Worm (Caenorhabditis elegans) whole organism, L3 larva: ENCODE measurements around the gene F35C11.6.

Experiments
- R02D3.7 ChIP-seq: fragments of 150-350 bp; optimal IDR thresholded peaks from 2 replicates; lab custom pipeline; 2014; ENCODE audit warnings: missing biosample characterization, missing genetic modification characterization
- ZK546.5 ChIP-seq: sonication (generic microtip); optimal IDR thresholded peaks from 2 replicates; lab custom pipeline; 2017; ENCODE audit warnings: missing biosample characterization, missing genetic modification characterization
- aly-2 ChIP-seq: fragments of 150-350 bp; optimal IDR thresholded peaks from 2 replicates; lab custom pipeline; 2014; ENCODE audit warnings: missing biosample characterization, missing genetic modification characterization
- ama-1 ChIP-seq: fragments of 150-350 bp; optimal IDR thresholded peaks from 2 replicates; lab custom pipeline; 2018
- ceh-16 ChIP-seq: sonication (generic microtip); optimal IDR thresholded peaks from 2 replicates; lab custom pipeline; 2017; ENCODE audit warnings: missing biosample characterization, missing genetic modification characterization
- ceh-82 ChIP-seq: fragments of 150-350 bp; optimal IDR thresholded peaks from 2 replicates; lab custom pipeline; 2014; ENCODE audit warnings: missing biosample characterization, missing genetic modification characterization
- ceh-9 ChIP-seq: sonication (generic microtip); optimal IDR thresholded peaks from 2 replicates; lab custom pipeline; 2018; ENCODE audit warnings: missing biosample characterization, missing genetic modification characterization
- daf-12 ChIP-seq: fragments of 150-350 bp; optimal IDR thresholded peaks from 2 replicates; lab custom pipeline; 2014; ENCODE audit warnings: missing biosample characterization, missing genetic modification reagents, missing genetic modification characterization
- egl-27 ChIP-seq: sonication (generic microtip); optimal IDR thresholded peaks from 4 replicates; lab custom pipeline; 2017; ENCODE audit warnings: missing biosample characterization, missing genetic modification reagents, missing genetic modification characterization
- egl-5 ChIP-seq: fragments of 150-350 bp; optimal IDR thresholded peaks from 2 replicates; lab custom pipeline; 2017; ENCODE audit warnings: missing biosample characterization, missing genetic modification reagents, missing genetic modification characterization, inconsistent platforms
- elt-1 ChIP-seq: fragments of 150-350 bp; optimal IDR thresholded peaks from 2 replicates; lab custom pipeline; 2014; ENCODE audit warnings: missing biosample characterization, missing genetic modification characterization
- elt-2 ChIP-seq: sonication (generic microtip); optimal IDR thresholded peaks from 2 replicates; lab custom pipeline; 2016; ENCODE audit warnings: missing genetic modification reagents, mild to moderate bottlenecking, missing genetic modification characterization, missing compliant biosample characterization
- elt-3 ChIP-seq, 3 experiments: fragments of 150-350 bp in 1 of 3; sonication (generic microtip) in 2 of 3; optimal IDR thresholded peaks; 2 replicates in 2 of 3; 4 replicates in 1 of 3; lab custom pipeline; 2014 to 2017; ENCODE audit warnings: missing biosample characterization in 3 of 3, missing genetic modification characterization in 3 of 3
- eor-1 ChIP-seq, 2 experiments: fragments of 150-350 bp; optimal IDR thresholded peaks; 2 replicates each; lab custom pipeline; 2014 to 2018; ENCODE audit warnings: missing biosample characterization in 2 of 2, missing genetic modification characterization in 2 of 2
- fkh-10 ChIP-seq: sonication (generic microtip); optimal IDR thresholded peaks from 2 replicates; lab custom pipeline; 2017; ENCODE audit warnings: missing biosample characterization, missing genetic modification reagents, missing genetic modification characterization
- fkh-2 ChIP-seq: fragments of 150-350 bp; optimal IDR thresholded peaks from 2 replicates; lab custom pipeline; 2014; ENCODE audit warnings: missing biosample characterization, missing genetic modification reagents, missing genetic modification characterization
- fos-1 ChIP-seq: fragments of 150-350 bp; optimal IDR thresholded peaks from 2 replicates; lab custom pipeline; 2014; ENCODE audit warnings: missing biosample characterization, missing genetic modification characterization
- hmg-11 ChIP-seq: sonication (generic microtip); optimal IDR thresholded peaks from 2 replicates; lab custom pipeline; 2016; ENCODE audit warnings: missing genetic modification characterization, missing compliant biosample characterization
- jun-1 ChIP-seq: fragments of 150-350 bp; optimal IDR thresholded peaks from 2 replicates; lab custom pipeline; 2014; ENCODE audit warnings: missing biosample characterization, missing genetic modification reagents, missing genetic modification characterization
- lin-15B ChIP-seq: fragments of 150-350 bp; optimal IDR thresholded peaks from 2 replicates; lab custom pipeline; 2014; ENCODE audit warnings: missing biosample characterization, missing genetic modification characterization
- lin-39 ChIP-seq: fragments of 150-350 bp; optimal IDR thresholded peaks from 2 replicates; lab custom pipeline; 2018; ENCODE audit warnings: missing biosample characterization, missing genetic modification reagents, missing genetic modification characterization
- lsy-12 ChIP-seq: sonication (generic microtip); optimal IDR thresholded peaks from 2 replicates; lab custom pipeline; 2016; ENCODE audit warnings: mild to moderate bottlenecking, missing genetic modification characterization, missing compliant biosample characterization
- mdl-1 ChIP-seq: fragments of 150-350 bp; optimal IDR thresholded peaks from 2 replicates; lab custom pipeline; 2014; ENCODE audit warnings: missing biosample characterization, missing genetic modification characterization
- nfya-1 ChIP-seq: sonication (generic microtip); optimal IDR thresholded peaks from 2 replicates; lab custom pipeline; 2017; ENCODE audit warnings: missing genetic modification characterization, mild to moderate bottlenecking, missing compliant biosample characterization, antibody characterized with exemption, moderate library complexity; ENCODE audit not compliant: insufficient read depth
- nhr-11 ChIP-seq: fragments of 150-350 bp; optimal IDR thresholded peaks from 2 replicates; lab custom pipeline; 2014; ENCODE audit warnings: missing biosample characterization, missing genetic modification characterization
- nhr-12 ChIP-seq: fragments of 150-350 bp; optimal IDR thresholded peaks from 2 replicates; lab custom pipeline; 2014; ENCODE audit warnings: missing biosample characterization, missing genetic modification characterization
- nhr-23 ChIP-seq: fragments of 150-350 bp; optimal IDR thresholded peaks from 2 replicates; lab custom pipeline; 2014; ENCODE audit warnings: missing biosample characterization, missing genetic modification reagents, missing genetic modification characterization
- nhr-237 ChIP-seq: fragments of 150-350 bp; optimal IDR thresholded peaks from 2 replicates; lab custom pipeline; 2014; ENCODE audit warnings: missing biosample characterization, missing genetic modification characterization
- nhr-25 ChIP-seq: sonication (generic microtip); optimal IDR thresholded peaks from 2 replicates; lab custom pipeline; 2017; ENCODE audit warnings: missing biosample characterization, missing genetic modification characterization
- nhr-28 ChIP-seq: fragments of 150-350 bp; optimal IDR thresholded peaks from 2 replicates; lab custom pipeline; 2014; ENCODE audit warnings: missing biosample characterization, missing genetic modification characterization
- nhr-43 ChIP-seq: sonication (generic microtip); optimal IDR thresholded peaks from 2 replicates; lab custom pipeline; 2016; ENCODE audit warnings: mild to moderate bottlenecking, missing genetic modification characterization, missing compliant biosample characterization; ENCODE audit not compliant: poor library complexity, severe bottlenecking
- nhr-67 ChIP-seq: fragments of 150-350 bp; optimal IDR thresholded peaks from 2 replicates; lab custom pipeline; 2014; ENCODE audit warnings: missing biosample characterization, missing genetic modification characterization
- nhr-77 ChIP-seq: fragments of 150-350 bp; optimal IDR thresholded peaks from 2 replicates; lab custom pipeline; 2014; ENCODE audit warnings: missing biosample characterization, missing genetic modification characterization
- pha-4 ChIP-seq: fragments of 150-350 bp; optimal IDR thresholded peaks from 2 replicates; lab custom pipeline; 2014; ENCODE audit warnings: missing biosample characterization, missing genetic modification reagents, missing genetic modification characterization
- pqm-1 ChIP-seq: fragments of 150-350 bp; optimal IDR thresholded peaks from 2 replicates; lab custom pipeline; 2017; ENCODE audit warnings: missing biosample characterization, missing genetic modification characterization, inconsistent platforms
- sea-2 ChIP-seq: fragments of 150-350 bp; sonication (generic microtip); optimal IDR thresholded peaks from 4 replicates; lab custom pipeline; 2014; ENCODE audit warnings: missing biosample characterization, missing genetic modification reagents, missing genetic modification characterization
- skn-1 ChIP-seq: fragments of 150-350 bp; optimal IDR thresholded peaks from 2 replicates; lab custom pipeline; 2014; ENCODE audit warnings: missing biosample characterization, missing genetic modification characterization
- snpc-4 ChIP-seq: fragments of 150-350 bp; optimal IDR thresholded peaks from 2 replicates; lab custom pipeline; 2014; ENCODE audit warnings: missing biosample characterization, missing genetic modification characterization
- tbx-2 ChIP-seq: sonication (generic microtip); optimal IDR thresholded peaks from 2 replicates; lab custom pipeline; 2016; ENCODE audit warnings: mild to moderate bottlenecking, missing genetic modification characterization, missing compliant biosample characterization
- zag-1 ChIP-seq: fragments of 150-350 bp; optimal IDR thresholded peaks from 2 replicates; lab custom pipeline; 2014; ENCODE audit warnings: missing biosample characterization, missing genetic modification characterization
- ztf-11 ChIP-seq: fragments of 150-350 bp; optimal IDR thresholded peaks from 2 replicates; lab custom pipeline; 2014; ENCODE audit warnings: missing biosample characterization, missing genetic modification characterization
- ztf-4 ChIP-seq: fragments of 150-350 bp; optimal IDR thresholded peaks from 2 replicates; lab custom pipeline; 2014; ENCODE audit warnings: missing biosample characterization, missing genetic modification characterization

The F35C11.6 gene

ce11 chrII:8259038-8259437, at the start of gene F35C11.6:
Gene F35C11.6, minus strand, starts transcription at chrII:8259138.
- TF ChIP-seq lin-15B (tag; lab: Kevin White, UChicago) (no peak), ZK546.5 (no peak), fkh-10 (no peak), tbx-2 (tag; lab: Kevin White, UChicago) (no peak), fkh-2 (tag; lab: Kevin White, UChicago) (no peak), nhr-23 (tag; lab: Kevin White, UChicago) (no peak), nhr-28 (tag; lab: Kevin White, UChicago) (no peak), pqm-1 (tag; lab: Kevin White, UChicago) (no peak), ceh-9 (tag; lab: Kevin White, UChicago) (no peak), nhr-43 (no peak), elt-1 (no peak), ama-1 (lab: Kevin White, UChicago) (no peak), nhr-77 (tag; lab: Kevin White, UChicago) (no peak), lin-39 (tag; lab: Kevin White, UChicago) (no peak), eor-1 (tag; optimal IDR thresholded peaks at IDR 0.05; lab: Kevin White, UChicago) (no peak), skn-1 (tag; lab: Kevin White, UChicago) (no peak), zag-1 (no peak), daf-12 (tag; lab: Kevin White, UChicago) (no peak), ztf-4 (no peak), nhr-12 (tag; lab: Kevin White, UChicago) (no peak)

- TF ChIP-seq egl-5 (tag; lab: Kevin White, UChicago) (no peak), nhr-67 (tag; lab: Kevin White, UChicago) (no peak), fos-1 (no peak), lin-15B (tag; lab: Kevin White, UChicago) (no peak), ztf-4 (no peak), nhr-11 (no peak), ZK546.5 (no peak), jun-1 (tag; lab: Kevin White, UChicago) (no peak), sea-2 (no peak), ztf-11 (tag; lab: Kevin White, UChicago) (no peak), elt-1 (no peak), skn-1 (tag; lab: Kevin White, UChicago) (no peak), nhr-28 (tag; lab: Kevin White, UChicago) (no peak), ceh-9 (tag; lab: Kevin White, UChicago) (no peak), R02D3.7 (tag; lab: Kevin White, UChicago) (no peak), aly-2 (tag; lab: Kevin White, UChicago) (no peak), pqm-1 (tag; lab: Kevin White, UChicago) (no peak), lin-39 (tag; lab: Kevin White, UChicago) (no peak)
Measured at ce11 chrII:8308314-8308713, 49.4 kb upstream of the F35C11.6 start.

DNA sequence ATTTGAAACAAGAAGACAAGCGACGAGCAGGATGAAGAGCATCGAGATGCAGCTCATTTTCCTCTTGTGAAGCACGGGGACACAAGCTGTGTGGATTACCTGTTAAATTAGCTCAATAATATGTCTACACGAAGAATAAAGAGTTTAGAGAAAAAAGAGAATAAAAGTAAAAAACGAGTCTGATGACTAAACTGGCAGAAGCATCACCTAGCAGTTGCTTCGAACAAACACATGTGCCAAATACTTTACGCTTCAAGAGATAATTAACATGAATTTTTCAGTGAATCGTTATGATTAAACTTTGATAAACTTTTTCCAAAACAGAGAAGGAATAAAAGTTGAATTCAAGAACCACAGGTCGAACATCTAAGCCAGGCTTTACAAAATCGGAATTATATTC, 36.4 kb upstream of the F35C11.6 start, which contains the start of gene nlp-55:
Gene nlp-55 (minus strand): TSS at position 101 of the 400 bp plus-strand sequence.
- TF ChIP-seq ceh-9 (tag; lab: Kevin White, UChicago) (no peak), aly-2 (tag; lab: Kevin White, UChicago) (no peak), fos-1 (no peak), elt-2 (tag; lab: Kevin White, UChicago) (no peak), nhr-237 (no peak), nhr-25 (tag; lab: Kevin White, UChicago) (no peak), egl-5 (tag; lab: Kevin White, UChicago) (no peak), nfya-1 (tag; lab: Kevin White, UChicago) (no peak), mdl-1 (tag; lab: Kevin White, UChicago) (no peak), tbx-2 (tag; lab: Kevin White, UChicago) (no peak)
- TF ChIP-seq, all 47 proteins: peak for 0

ce11 chrII:8283158-8283717, 24.3 kb upstream of the F35C11.6 start, which contains the start of the genes nst-1 and cct-4:
Gene nst-1, minus strand, starts transcription at chrII:8283208.
Gene cct-4, plus strand, starts transcription at chrII:8283667.
- no peak for TF ChIP-seq lsy-12 (tag; lab: Kevin White, UChicago)
- TF ChIP-seq lin-15B (tag; lab: Kevin White, UChicago), result peak; percentile 50
- no peak for TF ChIP-seq fkh-10
- TF ChIP-seq lin-39 (tag; lab: Kevin White, UChicago), result no peak
- no peak for TF ChIP-seq ceh-16 (tag; lab: Kevin White, UChicago)
- no peak for TF ChIP-seq nhr-237
- no peak for TF ChIP-seq mdl-1 (tag; lab: Kevin White, UChicago)
- TF ChIP-seq daf-12 (tag; lab: Kevin White, UChicago), result no peak
- no peak for TF ChIP-seq nhr-28 (tag; lab: Kevin White, UChicago)
- TF ChIP-seq pha-4 (tag; lab: Kevin White, UChicago), result peak; percentile 58
- TF ChIP-seq aly-2 (tag; lab: Kevin White, UChicago), result no peak
- no peak for TF ChIP-seq elt-3 (tag; optimal IDR thresholded peaks at IDR 0.05; lab: Kevin White, UChicago)
- TF ChIP-seq hmg-11 (tag; lab: Kevin White, UChicago), result peak; percentile 14
- TF ChIP-seq egl-27, result no peak
- peak; percentile 58 for TF ChIP-seq nfya-1 (tag; lab: Kevin White, UChicago)
- TF ChIP-seq elt-1, result no peak
- no peak for TF ChIP-seq pqm-1 (tag; lab: Kevin White, UChicago)
- TF ChIP-seq ceh-9 (tag; lab: Kevin White, UChicago), result no peak
- TF ChIP-seq elt-2 (tag; lab: Kevin White, UChicago), result peak; percentile 4
- no peak for TF ChIP-seq nhr-43
- TF ChIP-seq R02D3.7 (tag; lab: Kevin White, UChicago), result no peak
- TF ChIP-seq sea-2, result no peak
- no peak for TF ChIP-seq ceh-82 (tag; lab: Kevin White, UChicago)
- TF ChIP-seq nhr-12 (tag; lab: Kevin White, UChicago), result no peak
- no peak for TF ChIP-seq snpc-4 (tag; lab: Kevin White, UChicago)
